Fruit fly (Drosophila melanogaster) whole organism: ENCODE results near the gene polo.

Experiments used
- CG8478 ChIP-seq: fragments of >200 bp; optimal IDR thresholded peaks from 2 replicates; lab custom pipeline; 2018; ENCODE audit warnings: inconsistent platforms
- EcR ChIP-seq, 2 experiments: fragments of >200 bp; optimal IDR thresholded peaks; 2 replicates each; lab custom pipeline; 2017; ENCODE audit warnings: missing biosample characterization in 2 of 2, missing genetic modification characterization in 2 of 2, missing genetic modification reagents in 2 of 2
- pan ChIP-seq: fragments of >200 bp; optimal IDR thresholded peaks from 2 replicates; lab custom pipeline; 2017
- psq ChIP-seq: fragments of >200 bp; optimal IDR thresholded peaks from 2 replicates; lab custom pipeline; 2017

DNA sequence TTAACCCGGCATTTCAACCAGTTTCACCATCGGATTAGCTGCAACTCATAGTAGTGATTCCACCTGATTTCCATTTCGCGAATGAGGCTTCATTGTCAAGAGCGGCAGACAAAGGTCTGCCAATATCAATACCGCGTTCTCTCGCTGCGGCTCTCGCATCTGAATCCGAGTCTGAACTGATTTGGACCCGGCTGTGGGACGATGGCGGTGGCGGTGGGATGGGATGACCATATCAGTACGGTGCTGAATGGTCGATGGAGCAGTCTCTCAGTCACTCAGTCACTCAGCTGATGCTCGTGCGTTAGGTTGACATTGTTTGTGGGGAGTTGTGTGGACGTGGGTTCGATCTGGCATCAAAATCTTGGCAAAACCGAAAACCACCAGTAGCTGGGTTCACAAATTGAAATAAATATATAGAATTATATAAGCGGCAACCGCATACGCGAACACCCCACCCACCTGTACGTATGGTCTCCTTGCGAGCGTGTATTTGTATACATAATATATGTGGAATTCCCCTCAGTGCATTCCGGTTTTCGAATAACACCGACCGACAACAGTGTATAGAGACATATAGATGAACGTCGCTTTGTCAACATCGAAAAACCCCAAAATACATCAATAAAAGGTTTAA, 7.6 kb downstream of the polo start, which contains the start of gene Spn77Ba:
- TF ChIP-seq pan = no peak
- TF ChIP-seq psq = no peak
- no peak for TF ChIP-seq CG8478 (lab: Kevin White, UChicago)
- TF ChIP-seq EcR (GFP tag; optimal IDR thresholded peaks at IDR 0.05; lab: Kevin White, UChicago) = no peak
